Worm (Caenorhabditis elegans) whole organism, mixed stage, embryonic: ENCODE measurements around the gene H03G16.7.

Experiments used
- M03D4.4 ChIP-seq: sonication (generic microtip); optimal IDR thresholded peaks from 2 replicates; lab custom pipeline; 2017; ENCODE audit warnings: mild to moderate bottlenecking, missing genetic modification characterization, missing compliant biosample characterization
- bed-3 ChIP-seq: fragments of 200-800 bp; sonication (Bioruptor generic); optimal IDR thresholded peaks from 3 replicates; lab custom pipeline; 2018; ENCODE audit warnings: mild to moderate bottlenecking, missing genetic modification characterization, moderate library complexity, missing compliant biosample characterization
- blmp-1 ChIP-seq: fragments of 150-350 bp; optimal IDR thresholded peaks from 2 replicates; lab custom pipeline; 2014; ENCODE audit warnings: missing biosample characterization, missing genetic modification characterization
- ceh-39 ChIP-seq: fragments of 150-350 bp; optimal IDR thresholded peaks from 2 replicates; lab custom pipeline; 2014; ENCODE audit warnings: missing biosample characterization, missing genetic modification characterization
- ceh-43 ChIP-seq: fragments of 200-800 bp; sonication (Bioruptor generic); optimal IDR thresholded peaks from 2 replicates; lab custom pipeline; 2018; ENCODE audit warnings: mild to moderate bottlenecking, missing genetic modification characterization, moderate library complexity, missing compliant biosample characterization
- ceh-83 ChIP-seq: fragments of 200-800 bp; sonication (Bioruptor generic); optimal IDR thresholded peaks from 2 replicates; lab custom pipeline; 2018; ENCODE audit warnings: mild to moderate bottlenecking, missing genetic modification characterization, missing compliant biosample characterization
- ces-1 ChIP-seq: fragments of 150-350 bp; optimal IDR thresholded peaks from 2 replicates; lab custom pipeline; 2014; ENCODE audit warnings: missing biosample characterization, missing genetic modification reagents, missing genetic modification characterization
- cnd-1 ChIP-seq: fragments of 200-800 bp; sonication (Bioruptor generic); optimal IDR thresholded peaks from 2 replicates; lab custom pipeline; 2018; ENCODE audit warnings: mild to moderate bottlenecking, missing genetic modification characterization, missing compliant biosample characterization
- drap-1 ChIP-seq: fragments of 200-800 bp; sonication (Bioruptor generic); optimal IDR thresholded peaks from 3 replicates; lab custom pipeline; 2018; ENCODE audit warnings: mild to moderate bottlenecking, missing genetic modification characterization, missing compliant biosample characterization
- elt-1 ChIP-seq: sonication (generic microtip); optimal IDR thresholded peaks from 2 replicates; lab custom pipeline; 2017; ENCODE audit warnings: missing genetic modification characterization, mild to moderate bottlenecking, missing compliant biosample characterization, antibody characterized with exemption, moderate library complexity, borderline replicate concordance; ENCODE audit not compliant: insufficient read depth
- elt-3 ChIP-seq: fragments of 150-350 bp; optimal IDR thresholded peaks from 2 replicates; lab custom pipeline; 2014; ENCODE audit warnings: missing biosample characterization, missing genetic modification characterization
- flh-1 ChIP-seq: fragments of 200-800 bp; sonication (Bioruptor generic); optimal IDR thresholded peaks from 2 replicates; lab custom pipeline; 2018; ENCODE audit warnings: mild to moderate bottlenecking, missing genetic modification characterization, moderate library complexity, missing compliant biosample characterization
- ham-2 ChIP-seq: fragments of 200-800 bp; sonication (Bioruptor generic); optimal IDR thresholded peaks from 2 replicates; lab custom pipeline; 2018; ENCODE audit warnings: mild to moderate bottlenecking, missing genetic modification characterization, missing compliant biosample characterization
- hlh-1 ChIP-seq: fragments of 150-350 bp; optimal IDR thresholded peaks from 2 replicates; lab custom pipeline; 2014; ENCODE audit warnings: missing biosample characterization, missing genetic modification reagents, missing genetic modification characterization
- lin-32 ChIP-seq: fragments of 200-800 bp; sonication (Bioruptor generic); optimal IDR thresholded peaks from 2 replicates; lab custom pipeline; 2018; ENCODE audit warnings: mild to moderate bottlenecking, missing genetic modification characterization, missing compliant biosample characterization
- lsy-2 ChIP-seq: fragments of 150-350 bp; optimal IDR thresholded peaks from 2 replicates; lab custom pipeline; 2014; ENCODE audit warnings: missing biosample characterization, missing genetic modification characterization
- mab-5 ChIP-seq: fragments of 150-350 bp; optimal IDR thresholded peaks from 2 replicates; lab custom pipeline; 2014; ENCODE audit warnings: missing biosample characterization, missing genetic modification characterization
- mep-1 ChIP-seq: fragments of 150-350 bp; optimal IDR thresholded peaks from 2 replicates; lab custom pipeline; 2017; ENCODE audit warnings: missing biosample characterization, missing genetic modification reagents, missing genetic modification characterization, inconsistent platforms
- mls-2 ChIP-seq: sonication (generic microtip); optimal IDR thresholded peaks from 2 replicates; lab custom pipeline; 2016; ENCODE audit warnings: mild to moderate bottlenecking, missing genetic modification characterization, moderate library complexity, missing compliant biosample characterization
- nhr-12 ChIP-seq: fragments of 150-350 bp; optimal IDR thresholded peaks from 2 replicates; lab custom pipeline; 2014; ENCODE audit warnings: missing biosample characterization, missing genetic modification characterization
- nhr-2 ChIP-seq: fragments of 150-350 bp; optimal IDR thresholded peaks from 2 replicates; lab custom pipeline; 2014; ENCODE audit warnings: missing biosample characterization, missing genetic modification characterization
- nhr-237 ChIP-seq: fragments of 150-350 bp; optimal IDR thresholded peaks from 2 replicates; lab custom pipeline; 2014; ENCODE audit warnings: missing biosample characterization, missing genetic modification characterization
- nhr-76 ChIP-seq: sonication (generic microtip); optimal IDR thresholded peaks from 2 replicates; lab custom pipeline; 2017; ENCODE audit warnings: missing biosample characterization, missing genetic modification characterization
- pha-4 ChIP-seq: fragments of 150-350 bp; optimal IDR thresholded peaks from 2 replicates; lab custom pipeline; 2018; ENCODE audit warnings: missing biosample characterization, missing genetic modification reagents, missing genetic modification characterization
- sem-2 ChIP-seq: fragments of 200-800 bp; sonication (Bioruptor generic); optimal IDR thresholded peaks from 2 replicates; lab custom pipeline; 2018; ENCODE audit warnings: mild to moderate bottlenecking, missing genetic modification characterization, missing compliant biosample characterization
- snpc-4 ChIP-seq: fragments of 150-350 bp; optimal IDR thresholded peaks from 2 replicates; lab custom pipeline; 2014; ENCODE audit warnings: missing biosample characterization, missing genetic modification characterization
- sptf-1 ChIP-seq: sonication (generic microtip); optimal IDR thresholded peaks from 2 replicates; lab custom pipeline; 2017; ENCODE audit warnings: mild to moderate bottlenecking, missing genetic modification characterization, moderate library complexity, missing compliant biosample characterization
- tbx-8 ChIP-seq: fragments of 200-800 bp; sonication (Bioruptor generic); optimal IDR thresholded peaks from 2 replicates; lab custom pipeline; 2018; ENCODE audit warnings: mild to moderate bottlenecking, missing genetic modification characterization, moderate library complexity, missing compliant biosample characterization
- unc-120 ChIP-seq: sonication (generic microtip); optimal IDR thresholded peaks from 2 replicates; lab custom pipeline; 2017; ENCODE audit warnings: missing genetic modification characterization, missing compliant biosample characterization; ENCODE audit not compliant: poor library complexity, severe bottlenecking
- unc-39 ChIP-seq: fragments of 150-350 bp; optimal IDR thresholded peaks from 2 replicates; lab custom pipeline; 2014; ENCODE audit warnings: missing biosample characterization, missing genetic modification characterization
- unc-62 ChIP-seq: fragments of 150-350 bp; optimal IDR thresholded peaks from 2 replicates; lab custom pipeline; 2014; ENCODE audit warnings: missing biosample characterization, missing genetic modification reagents, missing genetic modification characterization
- zip-8 ChIP-seq: fragments of 150-350 bp; optimal IDR thresholded peaks from 2 replicates; lab custom pipeline; 2014; ENCODE audit warnings: missing biosample characterization, missing genetic modification characterization
- ztf-11 ChIP-seq: fragments of 150-350 bp; optimal IDR thresholded peaks from 2 replicates; lab custom pipeline; 2014; ENCODE audit warnings: missing biosample characterization, missing genetic modification characterization

Gene H03G16.7

ce11 chrX:15053223-15053933, 2.4 kb downstream of the H03G16.7 start, which contains the start of gene H03G16.1:
TSS of gene H03G16.1 (plus strand) at chrX:15053883.
- TF ChIP-seq lsy-2 (tag; lab: Kevin White, UChicago) (no peak), flh-1 (no peak)

- TF ChIP-seq ceh-83 (GFP tag; lab: Kevin White, UChicago) (no peak), nhr-237 (tag; lab: Kevin White, UChicago) (no peak), mep-1 (tag; lab: Kevin White, UChicago) (no peak), ztf-11 (tag; lab: Kevin White, UChicago) (no peak), nhr-2 (tag; lab: Kevin White, UChicago) (no peak), elt-1 (no peak), ces-1 (GFP tag; lab: Kevin White, UChicago) (no peak), lsy-2 (tag; lab: Kevin White, UChicago) (no peak), snpc-4 (tag; lab: Kevin White, UChicago) (no peak), zip-8 (no peak), pha-4 (no peak), ceh-43 (GFP tag; lab: Kevin White, UChicago) (no peak), bed-3 (GFP tag; lab: Kevin White, UChicago) (no peak), mls-2 (tag; lab: Kevin White, UChicago) (no peak), M03D4.4 (tag; lab: Kevin White, UChicago) (no peak)
Measured at ce11 chrX:15052385-15052784, 3.4 kb downstream of the H03G16.7 start, which contains the start of gene H03G16.6. TSS of gene H03G16.6 (plus strand) at chrX:15052685.

- no peak for TF ChIP-seq ceh-83 (GFP tag; lab: Kevin White, UChicago)
- no peak for TF ChIP-seq mab-5 (tag; lab: Kevin White, UChicago)
- no peak for TF ChIP-seq drap-1 (GFP tag; lab: Kevin White, UChicago)
- TF ChIP-seq unc-120 (tag; lab: Kevin White, UChicago) = no peak
- no peak for TF ChIP-seq lin-32 (GFP tag; lab: Kevin White, UChicago)
- no peak for TF ChIP-seq mep-1 (tag; lab: Kevin White, UChicago)
- TF ChIP-seq tbx-8 (GFP tag; lab: Kevin White, UChicago) = no peak
- TF ChIP-seq nhr-237 (tag; lab: Kevin White, UChicago) = no peak
Measured at ce11 chrX:15050006-15050405, 5.8 kb downstream of the H03G16.7 start.

DNA sequence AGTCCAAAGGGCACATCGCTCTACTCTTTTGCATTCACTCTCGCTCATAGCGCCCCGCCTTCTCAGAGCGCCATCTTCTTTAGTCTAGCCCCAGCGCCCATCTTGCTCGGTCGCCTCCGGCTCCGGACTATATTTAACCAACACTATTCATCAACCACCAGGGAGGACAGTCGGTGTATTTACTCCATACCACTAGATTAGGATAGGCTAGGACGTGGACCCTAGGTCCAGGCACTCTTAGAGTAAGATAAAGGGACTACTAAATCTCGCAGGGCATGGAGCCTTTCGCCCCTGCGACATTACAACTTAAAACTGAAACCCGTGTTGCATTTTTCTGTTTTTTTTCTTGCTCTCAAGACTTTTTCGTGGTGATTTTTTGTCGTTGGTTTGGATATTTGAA, 8.3 kb downstream of the H03G16.7 start:
- TF ChIP-seq nhr-237 (tag; lab: Kevin White, UChicago) = no peak
- TF ChIP-seq zip-8 = no peak
- TF ChIP-seq nhr-12 (tag; lab: Kevin White, UChicago) = no peak
- TF ChIP-seq cnd-1 (tag; lab: Kevin White, UChicago) = no peak
- no peak for TF ChIP-seq bed-3 (GFP tag; lab: Kevin White, UChicago)
- no peak for TF ChIP-seq nhr-2 (tag; lab: Kevin White, UChicago)
- no peak for TF ChIP-seq ham-2 (GFP tag; lab: Kevin White, UChicago)
- TF ChIP-seq elt-3 (tag; lab: Kevin White, UChicago) = no peak
- no peak for TF ChIP-seq hlh-1 (tag; lab: Kevin White, UChicago)
- no peak for TF ChIP-seq flh-1
- TF ChIP-seq lsy-2 (tag; lab: Kevin White, UChicago) = no peak
- no peak for TF ChIP-seq ceh-39
- no peak for TF ChIP-seq lin-32 (GFP tag; lab: Kevin White, UChicago)
- TF ChIP-seq unc-62 (GFP tag; lab: Kevin White, UChicago) = no peak
- TF ChIP-seq snpc-4 (tag; lab: Kevin White, UChicago) = no peak
- TF ChIP-seq, all 35 proteins: peak for 0

ce11 chrX:15045401-15045800, 10.4 kb downstream of the H03G16.7 start:
- TF ChIP-seq mls-2 (tag; lab: Kevin White, UChicago) (no peak), nhr-76 (tag; lab: Kevin White, UChicago) (no peak), zip-8 (no peak), elt-3 (tag; lab: Kevin White, UChicago) (no peak), unc-62 (GFP tag; lab: Kevin White, UChicago) (no peak), blmp-1 (tag; lab: Kevin White, UChicago) (no peak), hlh-1 (tag; lab: Kevin White, UChicago) (no peak), mep-1 (tag; lab: Kevin White, UChicago) (no peak), sptf-1 (no peak), ceh-43 (GFP tag; lab: Kevin White, UChicago) (no peak), nhr-12 (tag; lab: Kevin White, UChicago) (no peak), lsy-2 (tag; lab: Kevin White, UChicago) (no peak), cnd-1 (tag; lab: Kevin White, UChicago) (no peak), unc-39 (tag; lab: Kevin White, UChicago) (no peak), mab-5 (tag; lab: Kevin White, UChicago) (no peak), sem-2 (GFP tag; lab: Kevin White, UChicago) (no peak), ham-2 (GFP tag; lab: Kevin White, UChicago) (no peak)
- TF ChIP-seq, all 35 proteins: peak for 0
